Worm (Caenorhabditis elegans) whole organism, L3 larva: ENCODE measurements around the gene ceh-31.

Experiments
- R02D3.7 ChIP-seq: fragments of 150-350 bp; optimal IDR thresholded peaks from 2 replicates; lab custom pipeline; 2014; ENCODE audit warnings: missing biosample characterization, missing genetic modification characterization
- aly-2 ChIP-seq: fragments of 150-350 bp; optimal IDR thresholded peaks from 2 replicates; lab custom pipeline; 2014; ENCODE audit warnings: missing biosample characterization, missing genetic modification characterization
- ama-1 ChIP-seq: fragments of 150-350 bp; optimal IDR thresholded peaks from 2 replicates; lab custom pipeline; 2018
- ceh-16 ChIP-seq: sonication (generic microtip); optimal IDR thresholded peaks from 2 replicates; lab custom pipeline; 2017; ENCODE audit warnings: missing biosample characterization, missing genetic modification characterization
- ceh-28 ChIP-seq: fragments of 150-350 bp; optimal IDR thresholded peaks from 2 replicates; lab custom pipeline; 2014; ENCODE audit warnings: missing biosample characterization, missing genetic modification reagents, missing genetic modification characterization
- ceh-82 ChIP-seq: fragments of 150-350 bp; optimal IDR thresholded peaks from 2 replicates; lab custom pipeline; 2014; ENCODE audit warnings: missing biosample characterization, missing genetic modification characterization
- daf-12 ChIP-seq: fragments of 150-350 bp; optimal IDR thresholded peaks from 2 replicates; lab custom pipeline; 2014; ENCODE audit warnings: missing biosample characterization, missing genetic modification reagents, missing genetic modification characterization
- egl-27 ChIP-seq: sonication (generic microtip); optimal IDR thresholded peaks from 4 replicates; lab custom pipeline; 2017; ENCODE audit warnings: missing biosample characterization, missing genetic modification reagents, missing genetic modification characterization
- egl-5 ChIP-seq: fragments of 150-350 bp; optimal IDR thresholded peaks from 2 replicates; lab custom pipeline; 2017; ENCODE audit warnings: missing biosample characterization, missing genetic modification reagents, missing genetic modification characterization, inconsistent platforms
- elt-1 ChIP-seq: fragments of 150-350 bp; optimal IDR thresholded peaks from 2 replicates; lab custom pipeline; 2014; ENCODE audit warnings: missing biosample characterization, missing genetic modification characterization
- elt-2 ChIP-seq: sonication (generic microtip); optimal IDR thresholded peaks from 2 replicates; lab custom pipeline; 2016; ENCODE audit warnings: missing genetic modification reagents, mild to moderate bottlenecking, missing genetic modification characterization, missing compliant biosample characterization
- elt-3 ChIP-seq, 3 experiments: fragments of 150-350 bp in 1 of 3; sonication (generic microtip) in 2 of 3; optimal IDR thresholded peaks; 2 replicates in 2 of 3; 4 replicates in 1 of 3; lab custom pipeline; 2014 to 2017; ENCODE audit warnings: missing biosample characterization in 3 of 3, missing genetic modification characterization in 3 of 3
- eor-1 ChIP-seq, 2 experiments: fragments of 150-350 bp; optimal IDR thresholded peaks; 2 replicates each; lab custom pipeline; 2014 to 2018; ENCODE audit warnings: missing biosample characterization in 2 of 2, missing genetic modification characterization in 2 of 2
- fkh-10 ChIP-seq: sonication (generic microtip); optimal IDR thresholded peaks from 2 replicates; lab custom pipeline; 2017; ENCODE audit warnings: missing biosample characterization, missing genetic modification reagents, missing genetic modification characterization
- fkh-2 ChIP-seq: fragments of 150-350 bp; optimal IDR thresholded peaks from 2 replicates; lab custom pipeline; 2014; ENCODE audit warnings: missing biosample characterization, missing genetic modification reagents, missing genetic modification characterization
- fos-1 ChIP-seq: fragments of 150-350 bp; optimal IDR thresholded peaks from 2 replicates; lab custom pipeline; 2014; ENCODE audit warnings: missing biosample characterization, missing genetic modification characterization
- hmg-11 ChIP-seq: sonication (generic microtip); optimal IDR thresholded peaks from 2 replicates; lab custom pipeline; 2016; ENCODE audit warnings: missing genetic modification characterization, missing compliant biosample characterization
- jun-1 ChIP-seq: fragments of 150-350 bp; optimal IDR thresholded peaks from 2 replicates; lab custom pipeline; 2014; ENCODE audit warnings: missing biosample characterization, missing genetic modification reagents, missing genetic modification characterization
- lin-15B ChIP-seq: fragments of 150-350 bp; optimal IDR thresholded peaks from 2 replicates; lab custom pipeline; 2014; ENCODE audit warnings: missing biosample characterization, missing genetic modification characterization
- lin-39 ChIP-seq: fragments of 150-350 bp; optimal IDR thresholded peaks from 2 replicates; lab custom pipeline; 2018; ENCODE audit warnings: missing biosample characterization, missing genetic modification reagents, missing genetic modification characterization
- lsy-12 ChIP-seq: sonication (generic microtip); optimal IDR thresholded peaks from 2 replicates; lab custom pipeline; 2016; ENCODE audit warnings: mild to moderate bottlenecking, missing genetic modification characterization, missing compliant biosample characterization
- mdl-1 ChIP-seq: fragments of 150-350 bp; optimal IDR thresholded peaks from 2 replicates; lab custom pipeline; 2014; ENCODE audit warnings: missing biosample characterization, missing genetic modification characterization
- mml-1 ChIP-seq: fragments of 150-350 bp; sonication (generic microtip); optimal IDR thresholded peaks from 3 replicates; lab custom pipeline; 2014; ENCODE audit warnings: missing biosample characterization, missing genetic modification characterization
- nfya-1 ChIP-seq: sonication (generic microtip); optimal IDR thresholded peaks from 2 replicates; lab custom pipeline; 2017; ENCODE audit warnings: missing genetic modification characterization, mild to moderate bottlenecking, missing compliant biosample characterization, antibody characterized with exemption, moderate library complexity; ENCODE audit not compliant: insufficient read depth
- nhr-11 ChIP-seq: fragments of 150-350 bp; optimal IDR thresholded peaks from 2 replicates; lab custom pipeline; 2014; ENCODE audit warnings: missing biosample characterization, missing genetic modification characterization
- nhr-23 ChIP-seq: fragments of 150-350 bp; optimal IDR thresholded peaks from 2 replicates; lab custom pipeline; 2014; ENCODE audit warnings: missing biosample characterization, missing genetic modification reagents, missing genetic modification characterization
- nhr-237 ChIP-seq: fragments of 150-350 bp; optimal IDR thresholded peaks from 2 replicates; lab custom pipeline; 2014; ENCODE audit warnings: missing biosample characterization, missing genetic modification characterization
- nhr-25 ChIP-seq: sonication (generic microtip); optimal IDR thresholded peaks from 2 replicates; lab custom pipeline; 2017; ENCODE audit warnings: missing biosample characterization, missing genetic modification characterization
- nhr-28 ChIP-seq: fragments of 150-350 bp; optimal IDR thresholded peaks from 2 replicates; lab custom pipeline; 2014; ENCODE audit warnings: missing biosample characterization, missing genetic modification characterization
- nhr-43 ChIP-seq: sonication (generic microtip); optimal IDR thresholded peaks from 2 replicates; lab custom pipeline; 2016; ENCODE audit warnings: mild to moderate bottlenecking, missing genetic modification characterization, missing compliant biosample characterization; ENCODE audit not compliant: poor library complexity, severe bottlenecking
- nhr-67 ChIP-seq: fragments of 150-350 bp; optimal IDR thresholded peaks from 2 replicates; lab custom pipeline; 2014; ENCODE audit warnings: missing biosample characterization, missing genetic modification characterization
- nhr-76 ChIP-seq: fragments of 150-350 bp; sonication (generic microtip); optimal IDR thresholded peaks from 5 replicates; lab custom pipeline; 2014; ENCODE audit warnings: missing biosample characterization, missing genetic modification characterization
- nhr-77 ChIP-seq: fragments of 150-350 bp; optimal IDR thresholded peaks from 2 replicates; lab custom pipeline; 2014; ENCODE audit warnings: missing biosample characterization, missing genetic modification characterization
- pha-4 ChIP-seq: fragments of 150-350 bp; optimal IDR thresholded peaks from 2 replicates; lab custom pipeline; 2014; ENCODE audit warnings: missing biosample characterization, missing genetic modification reagents, missing genetic modification characterization
- pqm-1 ChIP-seq: fragments of 150-350 bp; optimal IDR thresholded peaks from 2 replicates; lab custom pipeline; 2017; ENCODE audit warnings: missing biosample characterization, missing genetic modification characterization, inconsistent platforms
- sea-2 ChIP-seq: fragments of 150-350 bp; sonication (generic microtip); optimal IDR thresholded peaks from 4 replicates; lab custom pipeline; 2014; ENCODE audit warnings: missing biosample characterization, missing genetic modification reagents, missing genetic modification characterization
- skn-1 ChIP-seq: fragments of 150-350 bp; optimal IDR thresholded peaks from 2 replicates; lab custom pipeline; 2014; ENCODE audit warnings: missing biosample characterization, missing genetic modification characterization
- snpc-4 ChIP-seq: fragments of 150-350 bp; optimal IDR thresholded peaks from 2 replicates; lab custom pipeline; 2014; ENCODE audit warnings: missing biosample characterization, missing genetic modification characterization
- tbx-2 ChIP-seq: sonication (generic microtip); optimal IDR thresholded peaks from 2 replicates; lab custom pipeline; 2016; ENCODE audit warnings: mild to moderate bottlenecking, missing genetic modification characterization, missing compliant biosample characterization
- unc-39 ChIP-seq: sonication (generic microtip); optimal IDR thresholded peaks from 4 replicates; lab custom pipeline; 2017; ENCODE audit warnings: missing biosample characterization, missing genetic modification characterization
- unc-62 ChIP-seq: fragments of 150-350 bp; sonication (generic microtip); optimal IDR thresholded peaks from 4 replicates; lab custom pipeline; 2014; ENCODE audit warnings: missing biosample characterization, missing genetic modification reagents, missing genetic modification characterization
- zag-1 ChIP-seq: fragments of 150-350 bp; optimal IDR thresholded peaks from 2 replicates; lab custom pipeline; 2014; ENCODE audit warnings: missing biosample characterization, missing genetic modification characterization
- ztf-11 ChIP-seq: fragments of 150-350 bp; optimal IDR thresholded peaks from 2 replicates; lab custom pipeline; 2014; ENCODE audit warnings: missing biosample characterization, missing genetic modification characterization
- ztf-4 ChIP-seq: fragments of 150-350 bp; optimal IDR thresholded peaks from 2 replicates; lab custom pipeline; 2014; ENCODE audit warnings: missing biosample characterization, missing genetic modification characterization

The ceh-31 gene

ce11 chrX:3111066-3111465, 40.8 kb upstream of the ceh-31 start:
- TF ChIP-seq aly-2 (tag; lab: Kevin White, UChicago) = no peak
- no peak for TF ChIP-seq ceh-16 (tag; lab: Kevin White, UChicago)
- no peak for TF ChIP-seq elt-2 (tag; lab: Kevin White, UChicago)
- no peak for TF ChIP-seq pha-4 (tag; lab: Kevin White, UChicago)
- no peak for TF ChIP-seq skn-1
- no peak for TF ChIP-seq ztf-4
- TF ChIP-seq eor-1 (tag; optimal IDR thresholded peaks at IDR 0.05; lab: Kevin White, UChicago) = no peak
- no peak for TF ChIP-seq nhr-25 (tag; lab: Kevin White, UChicago)
- no peak for TF ChIP-seq tbx-2 (tag; lab: Kevin White, UChicago)
- TF ChIP-seq daf-12 (tag; lab: Kevin White, UChicago) = no peak
- TF ChIP-seq nhr-67 = no peak
- TF ChIP-seq elt-1 (tag; lab: Kevin White, UChicago) = no peak
- no peak for TF ChIP-seq fkh-2
- no peak for TF ChIP-seq jun-1 (tag; lab: Kevin White, UChicago)
- no peak for TF ChIP-seq pqm-1
- no peak for TF ChIP-seq lin-15B (tag; lab: Kevin White, UChicago)
- TF ChIP-seq elt-3 (tag; optimal IDR thresholded peaks at IDR 0.05; lab: Kevin White, UChicago) = no peak
- TF ChIP-seq ceh-82 = no peak
- TF ChIP-seq nfya-1 (tag; lab: Kevin White, UChicago) = peak; percentile 54
- no peak for TF ChIP-seq nhr-28 (tag; lab: Kevin White, UChicago)
- TF ChIP-seq mml-1 = no peak
- no peak for TF ChIP-seq mdl-1 (tag; lab: Kevin White, UChicago)
- TF ChIP-seq nhr-43 = peak; percentile 19
- no peak for TF ChIP-seq ztf-11
- peak; percentile 8 for TF ChIP-seq snpc-4 (tag; lab: Kevin White, UChicago)
- TF ChIP-seq hmg-11 (tag; lab: Kevin White, UChicago) = peak; percentile 33
- no peak for TF ChIP-seq nhr-77 (tag; lab: Kevin White, UChicago)
- peak; percentile 47 for TF ChIP-seq ama-1
- no peak for TF ChIP-seq unc-39 (tag; lab: Kevin White, UChicago)
- TF ChIP-seq lsy-12 (tag; lab: Kevin White, UChicago) = no peak
- no peak for TF ChIP-seq nhr-23
- no peak for TF ChIP-seq unc-62 (GFP tag; lab: Kevin White, UChicago)
- TF ChIP-seq egl-5 = no peak
- TF ChIP-seq R02D3.7 = no peak
- peak; percentile 4 for TF ChIP-seq lin-39 (tag; lab: Kevin White, UChicago)
- TF ChIP-seq fos-1 (tag; lab: Kevin White, UChicago) = no peak
- no peak for TF ChIP-seq egl-27 (tag; lab: Kevin White, UChicago)
- TF ChIP-seq nhr-237 (tag; lab: Kevin White, UChicago) = no peak
- TF ChIP-seq zag-1 (tag; lab: Kevin White, UChicago) = no peak
- no peak for TF ChIP-seq nhr-11 (tag; lab: Kevin White, UChicago)
- no peak for TF ChIP-seq nhr-76 (tag; lab: Kevin White, UChicago)
- peak; percentile 64 for TF ChIP-seq fkh-10
- no peak for TF ChIP-seq sea-2 (GFP tag; lab: Kevin White, UChicago)

- TF ChIP-seq pha-4 (tag; lab: Kevin White, UChicago) (peak; percentile 20), sea-2 (GFP tag; lab: Kevin White, UChicago) (no peak), ceh-28 (no peak), nhr-23 (no peak), nhr-28 (tag; lab: Kevin White, UChicago) (no peak), pqm-1 (peak; percentile 61), elt-2 (tag; lab: Kevin White, UChicago) (peak; percentile 91)
These were observed 40.4 kb upstream of the ceh-31 start, which contains the start of gene gpcp-1 for ce11 chrX:3110576-3110975. TSS of gene gpcp-1 (minus strand) at chrX:3110628.
